Worm (Caenorhabditis elegans): ENCODE data around the gene F57B9.3.

Gene F57B9.3

DNA sequence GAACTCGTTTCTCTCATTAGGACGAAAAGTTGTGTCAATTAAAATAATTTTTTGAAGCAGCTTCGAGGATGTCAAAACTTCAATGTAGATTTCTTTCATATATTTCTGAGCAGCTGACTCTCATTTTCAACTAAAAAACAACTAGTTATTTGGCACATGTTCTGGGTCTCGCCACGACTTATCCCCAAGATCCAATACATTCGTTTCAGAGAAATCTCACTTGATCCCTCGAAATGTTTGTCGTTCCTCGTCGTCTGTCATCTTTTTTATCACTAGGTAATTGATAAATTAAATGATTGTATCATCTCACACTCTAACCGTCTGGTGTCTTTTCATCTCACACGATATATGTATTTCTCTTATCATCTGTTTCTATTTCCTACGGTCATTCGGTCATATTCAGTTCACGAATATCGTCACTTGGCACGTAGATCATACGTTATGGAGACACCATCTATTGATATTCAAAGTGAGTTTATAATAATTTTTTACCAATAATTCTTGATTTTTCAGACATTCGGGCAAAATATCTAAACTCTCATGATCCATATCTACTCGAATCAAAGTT, 22.4 kb downstream of the F57B9.3 start, which contains the start of the genes rpn-6.1 and F57B9.1 (continued):
- TF ChIP-seq madf-5 (GFP tag; IDR thresholded peaks at IDR 0.05) (no peak), mes-2 (tag; optimal IDR thresholded peaks at IDR 0.05; ENCODE audit: poor library complexity, severe bottlenecking) (peak; percentile 23), daf-16 (GFP tag; optimal IDR thresholded peaks at IDR 0.05) (peak in 1 of 2 experiments; percentile 72), daf-16 (tag; optimal IDR thresholded peaks at IDR 0.05) (peak; percentile 55), nhr-10 (tag; optimal IDR thresholded peaks at IDR 0.05) (no peak), cey-2 (tag; optimal IDR thresholded peaks at IDR 0.05; ENCODE audit: borderline replicate concordance, insufficient read depth) (no peak), mdl-1 (tag; optimal IDR thresholded peaks at IDR 0.05) (no peak), nhr-76 (tag; optimal IDR thresholded peaks at IDR 0.05) (no peak), lsy-2 (tag; optimal IDR thresholded peaks at IDR 0.05) (peak in 1 of 2 experiments; percentile 78), Y75B8A.6 (GFP tag; IDR thresholded peaks at IDR 0.05) (no peak), saeg-2 (GFP tag; IDR thresholded peaks at IDR 0.05) (no peak), tra-1 (GFP tag; IDR thresholded peaks at IDR 0.05) (no peak), snpc-4 (tag; optimal IDR thresholded peaks at IDR 0.05) (no peak), dpl-1 (GFP tag; optimal IDR thresholded peaks at IDR 0.05) (no peak), egl-27 (tag; optimal IDR thresholded peaks at IDR 0.05) (no peak), mep-1 (tag; optimal IDR thresholded peaks at IDR 0.05) (peak; percentile 10), zfp-2 (tag; optimal IDR thresholded peaks at IDR 0.05) (no peak), Y48G9A.11 (GFP tag; IDR thresholded peaks at IDR 0.05) (no peak), lim-7 (GFP tag; IDR thresholded peaks at IDR 0.05) (no peak), Y105C5A.15 (GFP tag; IDR thresholded peaks at IDR 0.05) (no peak), zip-2 (tag; optimal IDR thresholded peaks at IDR 0.05) (no peak), nhr-102 (tag; optimal IDR thresholded peaks at IDR 0.05) (no peak), F49E8.2 (tag; optimal IDR thresholded peaks at IDR 0.05; ENCODE audit: borderline replicate concordance) (no peak), pha-4 (GFP tag; IDR thresholded peaks at IDR 0.05) (no peak), pha-4 (tag; optimal IDR thresholded peaks at IDR 0.05) (no peak), jun-1 (tag; optimal IDR thresholded peaks at IDR 0.05) (no peak), dmd-8 (GFP tag; IDR thresholded peaks at IDR 0.05) (no peak), mxl-2 (GFP tag; conservative IDR thresholded peaks at IDR 0.05) (no peak), hlh-11 (tag; optimal IDR thresholded peaks at IDR 0.05) (peak; percentile 78), F10B5.3 (tag; optimal IDR thresholded peaks at IDR 0.05) (no peak), pqm-1 (tag; optimal IDR thresholded peaks at IDR 0.05) (peak; percentile 44), zfp-3 (GFP tag; conservative IDR thresholded peaks at IDR 0.05) (no peak), hlh-30 (tag; optimal IDR thresholded peaks at IDR 0.05; ENCODE audit: insufficient read depth) (peak; percentile 87), fkh-10 (GFP tag; optimal IDR thresholded peaks at IDR 0.05) (no peak), arid-1 (GFP tag; conservative IDR thresholded peaks at IDR 0.05) (no peak), zag-1 (tag; optimal IDR thresholded peaks at IDR 0.05) (no peak), lin-39 (tag; optimal IDR thresholded peaks at IDR 0.05) (no peak), egl-43 (GFP tag; IDR thresholded peaks at IDR 0.05) (no peak), dmd-6 (GFP tag; IDR thresholded peaks at IDR 0.05) (peak; percentile 38), dmd-9 (GFP tag; IDR thresholded peaks at IDR 0.05) (no peak), mxl-3 (GFP tag; optimal IDR thresholded peaks at IDR 0.05) (no peak), ztf-11 (tag; optimal IDR thresholded peaks at IDR 0.05) (no peak), F26F4.8 (GFP tag; conservative IDR thresholded peaks at IDR 0.05) (no peak), ama-1 (optimal IDR thresholded peaks at IDR 0.05) (no peak), nhr-11 (tag; optimal IDR thresholded peaks at IDR 0.05) (no peak), lin-15B (tag; optimal IDR thresholded peaks at IDR 0.05) (no peak), fos-1 (tag; optimal IDR thresholded peaks at IDR 0.05) (no peak), nhr-42 (GFP tag; IDR thresholded peaks at IDR 0.05) (no peak), hmg-1.1 (GFP tag; IDR thresholded peaks at IDR 0.05) (no peak), set-16 (GFP tag; IDR thresholded peaks at IDR 0.05) (no peak), unc-130 (GFP tag; optimal IDR thresholded peaks at IDR 0.05) (no peak), ces-1 (GFP tag; optimal IDR thresholded peaks at IDR 0.05) (no peak)
